Fruit fly (Drosophila melanogaster): ENCODE results near the gene CG8852.

Gene CG8852

dm6 chr2L:3534227-3534842, 9.4 kb downstream of the CG8852 start (continued):
- no peak for TF ChIP-seq tna (GFP tag; IDR thresholded peaks at IDR 0.05; ENCODE audit: partially characterized antibody)
- TF ChIP-seq CG10565 (GFP tag; optimal IDR thresholded peaks at IDR 0.05) = no peak
- TF ChIP-seq Poxn (GFP tag; IDR thresholded peaks at IDR 0.05) = no peak
- TF ChIP-seq crol (GFP tag; IDR thresholded peaks at IDR 0.05) = no peak; the same call in 1 of the 2 replicates
- peak; percentile 27 for TF ChIP-seq CG3281 (GFP tag; optimal IDR thresholded peaks at IDR 0.05)
- TF ChIP-seq cad (GFP tag; optimal IDR thresholded peaks at IDR 0.05) = no peak
- peak; percentile 64 for TF ChIP-seq nmo (GFP tag; optimal IDR thresholded peaks at IDR 0.05)
- no peak for TF ChIP-seq disco-r (GFP tag; optimal IDR thresholded peaks at IDR 0.05)
- TF ChIP-seq CG8944 (GFP tag; optimal IDR thresholded peaks at IDR 0.05) = peak; percentile 16
- TF ChIP-seq CG9817 (tag; optimal IDR thresholded peaks at IDR 0.05) = peak; percentile 33
- TF ChIP-seq ATbp (GFP tag; optimal IDR thresholded peaks at IDR 0.05) = peak; percentile 48
- TF ChIP-seq CG32767 (GFP tag; IDR thresholded peaks at IDR 0.05) = 0 out of 2 replicates have a peak, but pooled peaks have one; percentile 42
- TF ChIP-seq br (optimal IDR thresholded peaks at IDR 0.05) = no peak
- peak; percentile 72 for TF ChIP-seq sisA (GFP tag; IDR thresholded peaks at IDR 0.05)
- TF ChIP-seq CG12104 (GFP tag; optimal IDR thresholded peaks at IDR 0.05) = peak; percentile 13
- TF ChIP-seq gce (GFP tag; IDR thresholded peaks at IDR 0.05) = 0 out of 3 replicates have a peak, but pooled peaks have one; percentile 59
- no peak for TF ChIP-seq vfl (GFP tag; optimal IDR thresholded peaks at IDR 0.05)
- TF ChIP-seq CG11093 (GFP tag; IDR thresholded peaks at IDR 0.05) = peak; percentile 59; the same call in 1 of the 3 replicates
- TF ChIP-seq sens (GFP tag) = peak; percentile 91
- TF ChIP-seq CG30020 (tag; optimal IDR thresholded peaks at IDR 0.05) = no peak
- TF ChIP-seq pros (GFP tag; optimal IDR thresholded peaks at IDR 0.05) = no peak
- peak; percentile 4 for TF ChIP-seq en (GFP tag; optimal IDR thresholded peaks at IDR 0.05)
- peak; percentile 49 for TF ChIP-seq CG1603 (tag; optimal IDR thresholded peaks at IDR 0.05)
- no peak for TF ChIP-seq tll (GFP tag; optimal IDR thresholded peaks at IDR 0.05)
- TF ChIP-seq gcm (GFP tag; optimal IDR thresholded peaks at IDR 0.05) = peak; percentile 30
- TF ChIP-seq Stat92E (GFP tag; optimal IDR thresholded peaks at IDR 0.05) = no peak
- no peak for TF ChIP-seq CG1647 (GFP tag; optimal IDR thresholded peaks at IDR 0.05)
- TF ChIP-seq Myb (GFP tag; optimal IDR thresholded peaks at IDR 0.05) = no peak
- no peak for TF ChIP-seq dm (GFP tag; optimal IDR thresholded peaks at IDR 0.05)
- peak; percentile 49 for TF ChIP-seq Asciz (GFP tag; optimal IDR thresholded peaks at IDR 0.05)
- TF ChIP-seq CG6654 (GFP tag; optimal IDR thresholded peaks at IDR 0.05) = no peak
- TF ChIP-seq Hr51 (GFP tag; optimal IDR thresholded peaks at IDR 0.05) = peak in 1 of 2 experiments; percentile 61
- no peak for TF ChIP-seq Hey (tag; optimal IDR thresholded peaks at IDR 0.05)
- TF ChIP-seq CG6813 (GFP tag; optimal IDR thresholded peaks at IDR 0.05) = peak; percentile 27
- TF ChIP-seq Scr (GFP tag; IDR thresholded peaks at IDR 0.05; ENCODE audit: partially characterized antibody) = no peak
- TF ChIP-seq run (tag; optimal IDR thresholded peaks at IDR 0.05) = no peak
- no peak for TF ChIP-seq fd102C (GFP tag; optimal IDR thresholded peaks at IDR 0.05)
- TF ChIP-seq Fer3 (tag; optimal IDR thresholded peaks at IDR 0.05) = peak; percentile 28
- TF ChIP-seq sna (GFP tag; IDR thresholded peaks at IDR 0.05; ENCODE audit: partially characterized antibody) = no peak
- no peak for TF ChIP-seq dati (GFP tag; IDR thresholded peaks at IDR 0.05)
- TF ChIP-seq grn (GFP tag; optimal IDR thresholded peaks at IDR 0.05) = no peak
- no peak for TF ChIP-seq CG17912 (GFP tag; optimal IDR thresholded peaks at IDR 0.05)
- peak; percentile 29 for TF ChIP-seq Side (GFP tag; optimal IDR thresholded peaks at IDR 0.05)
- no peak for TF ChIP-seq CG13287 (GFP tag; IDR thresholded peaks at IDR 0.05; ENCODE audit: partially characterized antibody)
- TF ChIP-seq pnt (GFP tag; optimal IDR thresholded peaks at IDR 0.05) = peak; percentile 36
- TF ChIP-seq CG1792 (GFP tag; optimal IDR thresholded peaks at IDR 0.05) = no peak
- TF ChIP-seq Drgx (GFP tag; IDR thresholded peaks at IDR 0.05) = peak; percentile 85
- no peak for TF ChIP-seq chn (GFP tag; optimal IDR thresholded peaks at IDR 0.05)
- no peak for TF ChIP-seq bbx (GFP tag; IDR thresholded peaks at IDR 0.05; ENCODE audit: partially characterized antibody)

Measured in whole organism, embryonic.